Worm (Caenorhabditis elegans): Measurements from ENCODE around the gene hot-3.

hot-3 gene

DNA sequence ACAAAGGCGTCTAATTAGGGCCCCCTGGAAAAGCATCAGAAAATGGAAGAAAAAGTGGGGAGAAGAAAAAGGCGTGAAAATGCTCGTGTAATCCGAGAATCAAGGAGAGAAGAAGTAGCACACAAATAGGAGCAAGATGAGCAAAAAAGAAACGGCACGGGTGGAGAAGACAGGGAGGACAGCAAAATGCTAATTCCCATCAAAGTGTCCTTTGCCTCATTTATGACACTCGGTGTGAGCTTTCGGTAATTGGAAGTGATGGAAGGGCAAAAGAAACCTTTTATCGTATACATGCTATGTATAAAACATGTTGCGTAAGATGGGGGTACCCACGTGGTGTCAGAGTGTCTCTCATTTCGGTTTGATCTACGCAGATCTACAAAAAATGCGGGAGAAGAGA lies 1.7 kb upstream of the hot-3 start:
- TF ChIP-seq F13C5.2 (tag; optimal IDR thresholded peaks at IDR 0.05) (no peak), flt-1 (GFP tag; IDR thresholded peaks at IDR 0.05) (no peak), hnd-1 (tag; optimal IDR thresholded peaks at IDR 0.05) (no peak)

DNA sequence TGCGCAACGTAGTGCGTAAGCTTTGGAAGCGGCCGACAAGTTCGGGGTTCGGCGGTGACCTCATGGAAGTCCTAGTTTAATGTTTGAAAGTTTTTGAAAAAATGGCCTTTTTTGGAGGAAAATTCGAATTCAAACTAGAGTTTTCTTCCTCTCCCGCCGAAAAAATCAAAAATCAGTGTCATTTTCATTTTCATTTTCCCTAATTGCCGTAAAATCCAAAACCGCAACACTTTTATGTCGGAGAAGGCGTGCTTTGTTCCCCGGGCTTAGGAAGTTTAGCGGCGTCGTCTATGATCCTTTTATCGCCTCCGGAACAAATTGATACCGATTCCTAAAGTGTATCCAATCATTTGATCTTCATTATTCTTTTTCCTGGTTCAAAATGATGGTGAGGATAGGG lies 6.9 kb downstream of the hot-3 start, which contains the start of gene mltn-5:
TSS of gene mltn-5 (plus strand) at position 301 of the 400 bp plus-strand sequence.
- TF ChIP-seq hmg-4 (GFP tag; optimal IDR thresholded peaks at IDR 0.05), result no peak
- no peak for TF ChIP-seq ceh-13 (GFP tag; optimal IDR thresholded peaks at IDR 0.05)
- TF ChIP-seq aly-1 (tag; optimal IDR thresholded peaks at IDR 0.05), result no peak
- no peak for TF ChIP-seq hnd-1 (tag; optimal IDR thresholded peaks at IDR 0.05)
- TF ChIP-seq tbx-11 (GFP tag; IDR thresholded peaks at IDR 0.05), result no peak
- TF ChIP-seq pes-1 (GFP tag; IDR thresholded peaks at IDR 0.05), result no peak
- TF ChIP-seq sea-1 (GFP tag; conservative IDR thresholded peaks at IDR 0.05), result no peak

DNA sequence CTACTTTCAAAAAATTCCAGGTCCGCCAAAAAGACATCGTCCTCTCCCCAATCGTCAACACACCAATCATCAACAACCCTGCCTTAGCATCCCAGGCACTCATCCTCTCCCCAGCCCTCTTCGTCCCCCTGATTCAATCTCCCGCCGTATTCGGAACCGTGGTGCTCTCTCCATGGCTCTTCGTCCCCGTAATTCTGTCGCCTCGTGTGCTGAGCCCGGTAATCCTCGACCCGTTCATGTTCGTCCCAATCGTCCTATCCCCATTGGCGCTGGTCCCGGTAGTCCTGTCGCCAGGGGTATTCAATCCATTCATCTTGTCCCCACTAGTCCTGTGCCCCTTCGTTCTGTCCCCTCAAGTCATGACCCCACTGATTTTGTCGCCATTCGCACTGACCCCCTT lies 12.7 kb downstream of the hot-3 start:
- TF ChIP-seq hmg-4 (GFP tag; optimal IDR thresholded peaks at IDR 0.05) (no peak), sea-1 (GFP tag; conservative IDR thresholded peaks at IDR 0.05) (0 out of 2 replicates have a peak, but pooled peaks have one; percentile 22)

DNA sequence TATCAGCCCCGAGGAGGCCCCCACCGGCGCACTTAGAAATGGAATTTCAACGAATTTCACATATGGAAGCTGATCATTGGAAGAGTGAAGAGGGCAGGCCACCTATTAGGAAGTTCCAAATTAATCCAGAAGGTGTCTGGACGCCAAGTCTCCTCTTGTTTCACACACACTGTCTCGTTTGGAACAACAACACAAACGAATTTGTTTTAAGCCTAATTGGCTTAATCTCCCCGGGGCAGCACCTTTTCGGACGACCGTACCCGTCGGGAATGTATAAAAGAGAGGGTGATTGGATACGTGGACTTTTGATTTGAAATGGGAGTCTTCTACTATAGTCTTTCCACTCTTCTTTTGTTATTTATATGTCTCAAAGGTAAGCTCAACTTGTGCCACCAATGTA lies 15.8 kb downstream of the hot-3 start, which contains the start of gene mltn-3:
TSS of gene mltn-3 (plus strand) at position 301 of the 400 bp plus-strand sequence.
- no peak for TF ChIP-seq tbx-11 (GFP tag; IDR thresholded peaks at IDR 0.05)
- no peak for TF ChIP-seq ceh-36 (tag; optimal IDR thresholded peaks at IDR 0.05)
- TF ChIP-seq hmg-4 (GFP tag; optimal IDR thresholded peaks at IDR 0.05), result no peak
- no peak for TF ChIP-seq ama-1 (optimal IDR thresholded peaks at IDR 0.05)

DNA sequence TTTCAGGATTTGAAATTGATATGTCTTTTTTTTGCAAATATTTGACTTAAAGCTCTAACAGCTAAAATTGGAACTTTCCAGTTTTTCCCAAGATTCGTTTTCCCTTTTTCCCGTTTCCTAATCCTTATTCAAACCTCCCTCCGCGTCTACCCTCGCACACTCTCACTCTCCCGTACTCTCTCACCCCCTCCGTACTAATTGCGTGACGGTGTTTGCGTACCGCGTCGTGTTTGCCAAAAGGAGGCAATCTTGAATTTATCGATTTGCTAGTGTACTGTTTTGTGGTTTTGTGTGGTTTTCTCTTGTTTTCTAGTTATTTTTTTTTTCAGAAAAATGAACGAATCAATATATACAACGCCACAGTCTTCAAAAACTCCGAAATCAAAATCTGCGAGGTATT lies 23.3 kb downstream of the hot-3 start, which contains the start of gene citk-1:
TSS of gene citk-1 (plus strand) at position 323 of the 400 bp plus-strand sequence.
- peak; percentile 63 for TF ChIP-seq F13C5.2 (tag; optimal IDR thresholded peaks at IDR 0.05)
- no peak for TF ChIP-seq flt-1 (GFP tag; IDR thresholded peaks at IDR 0.05)
- TF ChIP-seq tbx-37 (GFP tag; conservative IDR thresholded peaks at IDR 0.05), result 0 out of 2 replicates have a peak, but pooled peaks have one; percentile 15
- TF ChIP-seq ceh-36 (tag; optimal IDR thresholded peaks at IDR 0.05), result peak; percentile 29

DNA sequence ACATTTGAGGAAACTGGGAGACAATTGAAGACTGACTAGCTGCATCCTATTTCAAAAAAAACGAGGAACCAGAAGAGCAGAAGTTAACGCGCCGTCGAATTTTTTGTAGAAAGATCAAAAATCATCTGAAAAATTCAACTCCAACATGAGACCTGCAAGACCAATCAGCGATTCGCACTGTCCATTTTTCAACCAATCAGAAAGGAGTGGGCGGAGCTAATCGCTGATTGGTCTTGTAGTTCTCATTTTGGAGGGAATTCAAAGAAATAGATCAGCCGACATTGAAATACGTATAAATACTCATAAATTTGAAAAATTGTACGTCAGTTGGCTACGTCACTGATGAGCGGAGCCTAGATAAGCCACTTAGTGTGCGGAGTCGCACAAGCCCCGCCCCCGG lies 24.2 kb downstream of the hot-3 start:
- TF ChIP-seq ceh-36 (tag; optimal IDR thresholded peaks at IDR 0.05), result no peak
- TF ChIP-seq scrt-1 (GFP tag; IDR thresholded peaks at IDR 0.05), result no peak
- no peak for TF ChIP-seq tbx-37 (GFP tag; conservative IDR thresholded peaks at IDR 0.05)
- no peak for TF ChIP-seq tra-4 (tag; optimal IDR thresholded peaks at IDR 0.05)
- no peak for TF ChIP-seq tbx-11 (GFP tag; IDR thresholded peaks at IDR 0.05)
- no peak for TF ChIP-seq ama-1 (optimal IDR thresholded peaks at IDR 0.05)
- TF ChIP-seq aly-1 (tag; optimal IDR thresholded peaks at IDR 0.05), result no peak
- TF ChIP-seq hmg-4 (GFP tag; optimal IDR thresholded peaks at IDR 0.05), result no peak
- TF ChIP-seq flt-1 (GFP tag; IDR thresholded peaks at IDR 0.05), result no peak
- no peak for TF ChIP-seq F13C5.2 (tag; optimal IDR thresholded peaks at IDR 0.05)
- no peak for TF ChIP-seq hmbx-1 (tag; optimal IDR thresholded peaks at IDR 0.05)
- no peak for TF ChIP-seq ets-7 (tag; optimal IDR thresholded peaks at IDR 0.05)
- TF ChIP-seq sea-1 (GFP tag; conservative IDR thresholded peaks at IDR 0.05), result no peak

DNA sequence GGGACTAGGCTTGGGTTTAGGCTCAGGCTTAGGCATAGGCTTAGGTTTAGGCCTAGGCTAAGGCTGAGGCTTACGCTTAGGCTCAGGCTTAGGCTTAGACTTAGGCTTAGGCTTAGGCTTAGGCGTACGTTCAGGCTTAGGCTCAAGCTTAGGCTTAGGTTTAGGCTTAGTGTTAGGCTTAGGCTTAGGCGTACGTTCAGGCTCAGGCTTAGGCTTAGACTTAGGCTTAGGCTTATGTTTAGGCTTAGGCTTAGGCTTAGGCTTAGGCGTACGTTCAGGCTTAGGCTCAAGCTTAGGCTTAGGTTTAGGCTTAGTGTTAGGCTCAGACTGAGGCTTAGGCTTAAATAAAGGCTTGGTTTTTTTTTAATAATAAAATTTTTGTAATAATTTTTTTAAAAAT lies 26.3 kb downstream of the hot-3 start:
- TF ChIP-seq ceh-36 (tag; optimal IDR thresholded peaks at IDR 0.05), result peak; percentile 84

DNA sequence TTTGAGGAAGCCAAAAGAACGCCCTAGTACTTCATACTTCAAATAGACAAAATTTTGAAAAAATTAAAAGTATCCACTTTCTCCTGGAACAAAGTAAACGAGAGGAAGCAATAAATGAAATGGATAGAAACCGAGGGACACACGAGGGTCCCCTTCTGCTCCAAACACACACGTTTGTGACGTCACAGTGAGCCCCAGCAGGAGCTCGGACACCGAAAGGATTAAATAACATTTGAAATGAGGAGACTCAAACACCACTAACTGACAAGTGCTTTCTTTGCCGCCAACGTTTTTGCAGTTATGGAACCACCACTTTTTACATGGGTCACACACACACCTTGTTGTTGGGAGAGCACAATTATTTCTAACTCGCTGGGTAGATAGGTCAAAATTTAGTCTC lies 28.4 kb downstream of the hot-3 start:
- no peak for TF ChIP-seq ets-7 (tag; optimal IDR thresholded peaks at IDR 0.05)
- no peak for TF ChIP-seq tbx-11 (GFP tag; IDR thresholded peaks at IDR 0.05)
- TF ChIP-seq ceh-36 (tag; optimal IDR thresholded peaks at IDR 0.05), result no peak
- TF ChIP-seq tbx-37 (GFP tag; conservative IDR thresholded peaks at IDR 0.05), result no peak

DNA sequence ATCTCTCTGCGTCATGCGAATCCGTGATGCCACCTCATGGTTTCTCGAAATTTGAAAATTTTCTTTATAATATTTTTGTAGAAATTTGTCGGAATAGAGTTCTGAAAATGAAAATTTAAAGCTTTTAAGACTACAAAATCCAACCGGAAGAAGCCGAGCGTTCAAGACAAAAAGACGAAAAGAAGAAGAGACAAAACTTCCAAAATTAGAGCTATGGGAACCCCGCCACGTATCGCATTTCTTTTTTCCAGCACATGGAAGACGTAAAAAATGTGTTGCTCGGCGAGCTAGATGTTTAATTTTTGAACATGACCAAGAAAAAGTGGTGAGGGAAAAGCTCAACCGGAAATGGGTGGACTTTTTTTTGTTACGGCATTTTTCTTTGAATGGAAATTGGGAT lies 29.8 kb downstream of the hot-3 start, which contains the start of gene W02B8.1:
TSS of gene W02B8.1 (minus strand) at position 101 of the 400 bp plus-strand sequence.
- no peak for TF ChIP-seq hmg-4 (GFP tag; optimal IDR thresholded peaks at IDR 0.05)
- no peak for TF ChIP-seq hmbx-1 (tag; optimal IDR thresholded peaks at IDR 0.05)
- TF ChIP-seq ama-1 (optimal IDR thresholded peaks at IDR 0.05), result no peak
- TF ChIP-seq tra-4 (tag; optimal IDR thresholded peaks at IDR 0.05), result no peak
- no peak for TF ChIP-seq sea-1 (GFP tag; conservative IDR thresholded peaks at IDR 0.05)
- no peak for TF ChIP-seq F13C5.2 (tag; optimal IDR thresholded peaks at IDR 0.05)
- TF ChIP-seq pes-1 (GFP tag; IDR thresholded peaks at IDR 0.05), result no peak
- no peak for TF ChIP-seq tbx-37 (GFP tag; conservative IDR thresholded peaks at IDR 0.05)
- no peak for TF ChIP-seq flt-1 (GFP tag; IDR thresholded peaks at IDR 0.05)
- no peak for TF ChIP-seq scrt-1 (GFP tag; IDR thresholded peaks at IDR 0.05)
- TF ChIP-seq ets-7 (tag; optimal IDR thresholded peaks at IDR 0.05), result no peak
- no peak for TF ChIP-seq aly-1 (tag; optimal IDR thresholded peaks at IDR 0.05)
- TF ChIP-seq hnd-1 (tag; optimal IDR thresholded peaks at IDR 0.05), result no peak
- no peak for TF ChIP-seq B0310.2 (tag; optimal IDR thresholded peaks at IDR 0.05)
- TF ChIP-seq ceh-13 (GFP tag; optimal IDR thresholded peaks at IDR 0.05), result no peak
- no peak for TF ChIP-seq ceh-36 (tag; optimal IDR thresholded peaks at IDR 0.05)

DNA sequence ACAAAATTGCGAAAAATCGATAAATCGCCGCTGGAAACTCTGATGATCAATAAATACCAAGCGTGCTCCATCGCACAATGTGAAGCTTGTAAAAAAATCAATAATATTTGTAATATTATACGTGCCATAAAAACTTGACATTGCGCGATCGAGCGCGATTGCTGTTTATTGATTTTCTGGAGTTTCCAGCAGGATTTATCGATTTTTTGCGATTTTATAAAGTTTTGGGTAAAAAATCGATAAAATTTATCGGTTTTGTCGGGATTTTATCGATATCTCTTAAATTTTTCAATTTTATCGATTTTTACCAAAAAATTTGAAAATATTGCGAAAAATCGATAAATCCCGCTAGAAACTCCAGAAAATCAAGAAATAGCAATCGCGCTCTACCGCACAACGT lies 32.1 kb downstream of the hot-3 start:
- TF ChIP-seq ceh-13 (GFP tag; optimal IDR thresholded peaks at IDR 0.05), result no peak
- TF ChIP-seq ama-1 (optimal IDR thresholded peaks at IDR 0.05), result no peak
- no peak for TF ChIP-seq B0310.2 (tag; optimal IDR thresholded peaks at IDR 0.05)
- no peak for TF ChIP-seq hmbx-1 (tag; optimal IDR thresholded peaks at IDR 0.05)
- TF ChIP-seq F13C5.2 (tag; optimal IDR thresholded peaks at IDR 0.05), result no peak
- TF ChIP-seq sea-1 (GFP tag; conservative IDR thresholded peaks at IDR 0.05), result no peak
- no peak for TF ChIP-seq tbx-11 (GFP tag; IDR thresholded peaks at IDR 0.05)
- TF ChIP-seq aly-1 (tag; optimal IDR thresholded peaks at IDR 0.05), result no peak
- no peak for TF ChIP-seq hmg-4 (GFP tag; optimal IDR thresholded peaks at IDR 0.05)
- TF ChIP-seq ets-7 (tag; optimal IDR thresholded peaks at IDR 0.05), result no peak
- no peak for TF ChIP-seq scrt-1 (GFP tag; IDR thresholded peaks at IDR 0.05)
- TF ChIP-seq pes-1 (GFP tag; IDR thresholded peaks at IDR 0.05), result no peak
- TF ChIP-seq tbx-37 (GFP tag; conservative IDR thresholded peaks at IDR 0.05), result no peak
- no peak for TF ChIP-seq tra-4 (tag; optimal IDR thresholded peaks at IDR 0.05)
- TF ChIP-seq ceh-36 (tag; optimal IDR thresholded peaks at IDR 0.05), result no peak
- no peak for TF ChIP-seq flt-1 (GFP tag; IDR thresholded peaks at IDR 0.05)
- no peak for TF ChIP-seq hnd-1 (tag; optimal IDR thresholded peaks at IDR 0.05)

Measured in whole organism, early embryonic.